Worm (Caenorhabditis elegans): ENCODE results near the gene F40A3.1.

Gene F40A3.1

DNA sequence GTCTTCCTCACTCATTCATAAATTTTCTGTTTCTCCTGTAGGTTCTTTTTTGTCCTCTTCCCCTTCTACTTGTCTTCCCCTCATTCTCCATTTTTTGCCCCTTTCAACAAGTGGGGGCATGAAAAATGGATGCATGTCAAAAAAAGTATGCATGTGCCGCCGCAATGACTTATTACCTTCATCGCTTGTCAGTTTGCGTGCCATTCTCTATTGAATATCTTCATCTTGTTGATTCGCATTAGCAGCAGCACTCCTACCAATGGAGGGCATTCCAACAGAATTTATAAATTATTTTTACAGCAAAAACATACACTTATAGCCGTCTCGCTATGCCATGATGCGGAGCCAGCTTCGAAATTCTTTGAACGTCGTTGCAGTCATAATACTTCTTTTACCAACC, at the start of gene F40A3.1:
Gene F40A3.1 (plus strand): TSS at position 301 of the 400 bp plus-strand sequence.
- no peak for TF ChIP-seq unc-62 (GFP tag; optimal IDR thresholded peaks at IDR 0.05)

DNA sequence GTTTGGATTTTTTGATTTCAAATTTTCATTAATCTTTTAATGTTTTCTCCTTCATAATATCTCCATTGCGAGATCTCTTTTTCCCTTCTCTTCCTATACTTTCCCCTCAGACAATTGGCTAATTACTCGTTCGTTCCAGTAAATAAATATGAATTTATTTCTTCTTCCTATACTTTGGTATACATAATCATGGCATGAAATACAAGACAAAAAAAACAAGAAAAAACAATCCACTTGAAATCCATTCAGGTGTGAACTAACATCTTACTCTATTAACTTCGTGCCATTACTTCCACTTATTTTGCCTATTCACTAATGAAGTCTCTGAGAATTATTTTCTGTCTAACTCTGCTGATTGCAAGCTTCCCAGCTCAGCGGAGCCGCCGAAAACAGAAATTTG, 49.1 kb upstream of the F40A3.1 start, which contains the start of gene grd-8:
Gene grd-8 (plus strand): TSS at position 301 of the 400 bp plus-strand sequence.
- no peak for TF ChIP-seq unc-62 (GFP tag; optimal IDR thresholded peaks at IDR 0.05)

DNA sequence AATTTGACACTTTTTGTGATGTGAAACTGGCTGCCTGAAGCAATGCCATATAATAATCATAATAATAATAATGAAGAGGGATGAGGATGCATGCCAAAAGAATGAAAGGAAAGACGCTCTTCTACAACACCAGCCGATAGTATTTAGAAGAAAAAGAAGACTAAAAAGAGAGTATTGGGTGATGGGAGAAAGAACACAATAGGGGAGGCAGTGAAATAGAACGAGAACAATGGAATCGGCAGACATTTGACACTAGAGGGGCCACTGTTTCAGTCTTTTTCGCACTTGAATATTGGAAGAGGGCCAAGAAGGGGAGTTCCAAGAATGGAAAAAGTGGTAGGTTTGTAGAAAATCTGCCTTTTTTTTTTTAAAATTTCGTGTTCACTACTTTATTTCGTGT, 44.2 kb upstream of the F40A3.1 start, which contains the start of gene memo-1:
Gene memo-1 (minus strand): TSS at position 2 of the 400 bp plus-strand sequence.
- TF ChIP-seq unc-62 (GFP tag; optimal IDR thresholded peaks at IDR 0.05): no peak

DNA sequence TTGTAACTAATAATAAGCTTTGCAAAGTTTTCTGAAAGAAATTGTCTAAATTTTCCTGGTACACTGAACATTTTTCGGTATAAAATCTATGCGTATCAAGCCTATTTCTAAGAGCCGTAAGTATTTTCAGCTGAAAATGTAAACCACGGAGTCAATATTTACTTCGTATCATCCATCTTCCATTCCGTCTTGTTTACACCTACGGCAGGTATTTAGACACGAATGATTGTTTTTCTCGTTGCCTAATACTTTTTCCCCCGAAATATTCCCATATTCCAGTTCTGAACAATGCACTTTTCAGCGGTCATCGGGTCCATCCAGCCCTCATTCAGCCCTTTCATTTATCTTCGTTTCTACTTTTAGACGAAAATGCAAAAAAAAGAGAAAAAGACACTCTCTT, 43.6 kb upstream of the F40A3.1 start:
- no peak for TF ChIP-seq unc-62 (GFP tag; optimal IDR thresholded peaks at IDR 0.05)

DNA sequence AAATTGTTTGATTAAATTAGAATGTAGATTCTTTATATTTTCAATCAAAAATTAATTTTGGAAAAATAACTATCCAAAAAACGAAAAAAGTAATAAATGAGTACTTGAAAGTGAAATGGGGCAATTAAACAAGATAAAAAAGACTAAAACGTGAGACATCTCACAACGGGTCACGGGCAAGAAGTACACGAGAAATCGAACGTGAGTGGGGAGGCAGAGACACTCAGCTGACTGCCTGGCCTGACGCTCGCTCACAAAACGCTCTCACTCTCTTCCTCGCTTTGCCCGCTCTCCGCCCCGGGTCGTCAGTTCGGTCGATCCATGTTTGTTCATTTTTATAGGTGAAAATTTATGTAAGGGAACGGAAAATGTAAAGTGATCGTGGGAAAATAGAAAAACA, 43.1 kb upstream of the F40A3.1 start:
- no peak for TF ChIP-seq unc-62 (GFP tag; optimal IDR thresholded peaks at IDR 0.05)

DNA sequence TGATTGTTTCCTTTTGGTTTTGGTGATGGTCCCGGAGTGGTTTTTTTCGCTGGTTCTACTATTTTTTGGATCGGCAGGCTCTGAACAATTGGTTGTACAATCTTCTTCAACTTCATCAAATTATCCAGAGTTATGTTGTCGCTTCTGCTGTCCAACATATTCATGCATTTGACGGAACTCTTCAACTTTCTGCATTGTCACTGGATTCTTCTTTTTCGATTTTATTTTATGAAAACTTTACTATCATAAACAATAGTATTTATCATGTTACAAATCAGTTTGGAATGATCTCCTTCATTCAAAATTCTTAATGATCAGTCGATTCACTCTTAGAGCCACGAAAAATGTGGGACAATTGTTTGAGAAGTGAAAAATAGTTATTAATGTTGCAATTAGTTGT, 39.3 kb upstream of the F40A3.1 start:
- TF ChIP-seq unc-62 (GFP tag; optimal IDR thresholded peaks at IDR 0.05): no peak

DNA sequence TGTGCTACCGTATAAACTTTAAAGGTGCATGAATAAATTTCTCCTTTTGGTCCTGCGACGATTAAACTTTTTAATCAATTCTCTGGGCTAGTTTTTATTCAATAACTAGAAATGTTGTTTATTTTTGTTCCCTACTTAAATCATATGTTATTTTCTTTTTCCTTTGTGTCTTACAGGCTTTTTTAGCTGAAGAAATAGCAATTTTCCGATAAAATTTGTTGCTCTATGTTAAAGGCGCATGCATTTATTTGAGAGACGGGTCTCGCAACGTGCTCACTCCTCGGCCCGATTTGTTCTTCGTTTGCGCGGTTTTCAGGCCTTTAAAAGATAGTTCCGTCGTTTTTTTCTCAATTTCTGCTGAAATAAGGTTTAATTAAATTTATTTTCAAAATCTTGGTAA, 37.4 kb upstream of the F40A3.1 start:
- no peak for TF ChIP-seq unc-62 (GFP tag; optimal IDR thresholded peaks at IDR 0.05)

DNA sequence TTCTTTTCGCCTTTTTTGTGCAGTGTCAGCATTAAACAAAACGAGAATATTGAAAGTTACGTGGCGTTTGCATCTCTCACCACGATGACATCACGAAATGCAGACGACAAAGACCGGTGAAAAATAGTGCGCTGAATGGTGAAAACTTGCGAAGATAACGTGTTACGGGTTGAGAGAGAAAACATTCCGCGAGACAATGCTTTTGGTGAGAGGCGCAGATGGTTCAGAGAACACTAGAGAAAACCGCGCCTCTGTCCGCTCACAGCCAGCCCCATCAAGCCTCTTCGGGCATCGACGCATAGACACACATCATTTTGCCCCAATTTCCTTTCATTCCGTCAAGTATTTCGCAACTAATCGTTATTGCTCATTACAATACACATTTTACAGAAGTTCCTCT, 36.7 kb upstream of the F40A3.1 start, which contains the start of the genes C37C3.9 and C37C3.18:
Gene C37C3.9 (minus strand): TSS at position 98 of the 400 bp plus-strand sequence.
Gene C37C3.18 (plus strand): TSS at position 391 of the 400 bp plus-strand sequence.
- no peak for TF ChIP-seq unc-62 (GFP tag; optimal IDR thresholded peaks at IDR 0.05)

DNA sequence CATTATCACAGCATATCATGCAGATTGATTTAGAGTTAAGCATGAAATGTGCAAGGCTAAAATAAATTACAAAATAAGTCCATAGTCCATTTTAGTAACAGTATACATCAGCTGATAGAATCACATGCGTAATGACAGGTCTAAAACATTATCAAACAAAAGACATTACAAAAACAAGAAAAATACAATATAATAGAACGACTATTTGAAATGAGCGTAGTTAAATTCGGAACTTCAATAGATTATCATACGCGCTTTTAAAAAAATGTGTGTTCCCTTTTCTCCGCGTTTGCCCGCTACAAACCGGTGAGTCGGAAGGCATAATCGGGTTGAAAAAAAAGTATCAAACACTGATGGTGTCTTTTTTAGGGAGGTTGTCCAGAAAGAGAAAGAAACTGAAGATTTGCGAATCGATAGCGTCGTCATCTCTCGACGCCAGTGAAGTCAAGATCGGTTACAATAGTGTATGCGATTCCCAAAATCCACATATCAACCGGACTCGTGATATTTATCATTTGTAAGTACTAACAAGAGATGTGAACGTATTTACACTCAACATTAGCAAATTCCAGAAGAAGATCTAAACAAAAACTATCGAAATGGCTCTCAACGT, 35.8 kb upstream of the F40A3.1 start, which contains the start of gene C37C3.2:
Gene C37C3.2 (plus strand): TSS at position 563 of the 613 bp plus-strand sequence.
- TF ChIP-seq unc-62 (GFP tag; optimal IDR thresholded peaks at IDR 0.05): no peak

DNA sequence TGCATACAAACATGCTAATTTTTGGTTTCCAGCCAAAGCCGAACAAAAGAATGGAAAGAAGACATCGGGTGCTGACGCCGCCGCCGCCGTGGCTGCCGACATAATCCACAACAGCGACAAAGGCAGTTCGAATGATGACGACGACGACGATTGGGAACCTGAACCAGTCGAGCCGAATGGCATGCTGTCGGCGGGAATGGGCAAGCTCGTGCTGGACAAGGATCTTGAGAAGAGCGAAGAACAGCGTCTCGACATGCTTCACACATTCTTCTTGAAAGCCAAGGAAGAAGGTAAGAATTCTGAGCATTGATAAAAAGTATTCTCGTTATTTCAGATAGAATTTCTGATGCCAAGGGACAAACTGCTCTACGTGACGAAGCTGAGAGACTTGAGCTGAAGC, 34.7 kb upstream of the F40A3.1 start:
- TF ChIP-seq unc-62 (GFP tag; optimal IDR thresholded peaks at IDR 0.05): no peak

DNA sequence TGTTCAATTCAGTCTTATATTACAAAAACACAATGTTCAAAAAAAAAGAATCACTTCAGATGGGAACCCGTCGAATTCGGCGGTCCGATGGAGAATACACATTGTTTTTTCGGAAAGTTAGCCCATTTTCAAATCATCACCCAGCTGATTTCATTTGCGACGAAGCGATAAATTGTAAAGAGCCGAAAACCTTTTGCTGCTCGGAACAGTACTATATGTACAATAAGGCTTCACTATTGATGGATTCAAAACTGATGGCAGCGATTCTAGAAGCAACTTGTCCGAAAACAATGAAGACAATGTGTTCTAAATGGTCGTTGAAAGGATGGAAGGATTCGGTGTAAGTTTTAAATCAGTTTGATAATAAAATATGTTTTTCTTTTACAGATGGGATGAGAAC, 33.4 kb upstream of the F40A3.1 start, which contains the start of gene C37C3.1:
Gene C37C3.1 (plus strand): TSS at position 33 of the 400 bp plus-strand sequence.
- no peak for TF ChIP-seq unc-62 (GFP tag; optimal IDR thresholded peaks at IDR 0.05)

DNA sequence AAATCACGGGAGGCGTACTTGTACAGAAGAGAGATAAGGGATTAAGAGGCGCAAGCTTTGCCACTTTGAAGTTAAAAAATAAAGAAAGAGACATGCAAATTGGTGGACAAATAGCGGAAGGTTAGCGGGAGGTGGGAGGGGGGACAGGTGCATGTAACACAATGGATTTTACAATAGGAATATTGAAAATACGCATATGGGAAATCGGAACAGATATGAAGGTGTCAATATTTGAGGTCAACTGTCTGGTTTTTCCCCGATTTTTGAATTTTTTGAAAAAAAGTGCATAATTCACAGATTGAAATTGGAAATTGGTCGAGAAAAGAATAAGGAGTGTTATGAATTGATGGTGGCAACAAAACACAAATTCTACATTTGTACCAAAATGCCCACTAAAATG, 29.5 kb upstream of the F40A3.1 start, which contains the start of gene C37C3.17:
Gene C37C3.17 (minus strand): TSS at position 101 of the 400 bp plus-strand sequence.
- TF ChIP-seq unc-62 (GFP tag; optimal IDR thresholded peaks at IDR 0.05): no peak

DNA sequence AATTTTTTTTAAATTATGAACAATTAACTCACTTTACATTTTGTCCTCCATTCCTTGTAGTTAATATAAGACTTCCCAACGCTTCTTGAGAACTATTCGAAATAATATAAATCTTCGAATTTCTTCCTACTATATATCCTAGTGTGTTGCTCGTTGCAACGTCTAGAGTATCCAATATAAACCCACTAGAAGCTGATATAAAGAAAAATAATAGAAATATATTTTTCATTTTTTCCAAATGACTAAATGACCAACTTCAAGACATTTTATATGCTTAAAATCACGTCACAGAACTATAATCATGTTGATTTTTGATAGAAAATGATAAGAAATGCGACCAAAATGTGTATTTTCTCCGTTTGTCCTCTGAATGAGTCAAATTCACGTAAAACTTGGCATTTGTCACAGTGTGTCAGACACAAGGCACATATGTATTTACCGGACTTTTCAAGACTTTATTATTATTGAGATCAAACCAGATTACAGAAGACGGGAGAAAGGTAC, 28.3 kb upstream of the F40A3.1 start, which contains the start of gene C37C3.10:
Gene C37C3.10 (minus strand): TSS at position 51 of the 504 bp plus-strand sequence.
- TF ChIP-seq unc-62 (GFP tag; optimal IDR thresholded peaks at IDR 0.05): no peak

DNA sequence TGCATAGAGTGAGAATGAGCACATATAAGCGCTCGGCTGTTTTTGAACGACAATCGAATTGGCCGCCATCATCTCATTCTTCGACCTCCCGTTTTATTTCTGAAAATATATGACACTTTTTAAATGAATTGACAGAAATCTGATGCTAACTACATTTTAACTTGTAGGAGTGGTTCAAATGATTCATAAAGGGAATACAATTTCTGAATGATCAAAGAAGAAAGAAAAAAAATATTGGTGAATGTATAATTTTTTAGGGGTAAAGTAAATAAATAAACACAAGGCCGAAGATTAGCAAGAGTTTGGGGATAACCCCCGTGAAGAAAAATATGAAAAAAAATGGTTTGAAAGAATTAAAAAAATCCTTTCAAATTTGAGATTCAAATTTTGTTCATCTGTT, 26.7 kb upstream of the F40A3.1 start, which contains the start of gene C37C3.11:
Gene C37C3.11 (minus strand): TSS at position 101 of the 400 bp plus-strand sequence.
- TF ChIP-seq unc-62 (GFP tag; optimal IDR thresholded peaks at IDR 0.05): no peak

DNA sequence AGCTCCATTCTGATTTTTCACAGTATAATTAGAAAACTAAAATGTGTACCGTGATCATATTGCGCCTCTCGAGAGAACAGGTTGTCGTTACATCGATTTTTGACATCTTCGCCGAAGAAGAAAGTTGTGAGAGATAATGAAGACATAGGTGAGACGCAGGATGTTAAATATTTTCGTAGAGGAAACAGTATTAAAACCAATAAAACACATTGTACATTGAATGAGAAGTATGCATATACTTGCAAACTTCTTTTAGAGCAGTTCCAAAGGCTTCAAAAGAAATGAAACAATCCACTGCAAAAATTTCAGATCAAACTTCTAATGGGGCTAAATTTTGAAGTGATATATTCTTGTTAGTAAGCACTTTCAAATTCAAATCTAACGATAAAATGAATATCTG, 20.6 kb upstream of the F40A3.1 start, which contains the start of gene nipi-4:
Gene nipi-4 (minus strand): TSS at position 101 of the 400 bp plus-strand sequence.
- no peak for TF ChIP-seq unc-62 (GFP tag; optimal IDR thresholded peaks at IDR 0.05)

DNA sequence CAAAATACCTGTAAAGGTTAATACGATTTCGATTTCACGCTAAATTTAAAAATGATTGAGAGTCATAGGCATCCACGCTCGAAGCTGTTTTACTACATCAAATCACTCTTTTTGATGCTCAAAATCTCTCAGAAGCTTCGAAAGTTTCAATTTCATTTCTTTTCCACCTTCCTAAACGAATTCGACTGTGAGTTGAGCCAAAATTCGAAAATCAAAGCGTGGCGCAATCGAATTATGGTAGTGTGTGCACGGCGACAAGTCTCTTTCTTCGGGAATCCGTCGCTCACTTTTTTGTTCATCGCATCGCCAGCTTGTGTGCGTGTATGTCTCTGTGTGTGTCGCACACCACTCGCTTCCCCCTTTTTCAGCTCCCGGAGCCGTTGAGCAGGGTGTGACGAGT, 18.4 kb upstream of the F40A3.1 start:
- no peak for TF ChIP-seq unc-62 (GFP tag; optimal IDR thresholded peaks at IDR 0.05)

DNA sequence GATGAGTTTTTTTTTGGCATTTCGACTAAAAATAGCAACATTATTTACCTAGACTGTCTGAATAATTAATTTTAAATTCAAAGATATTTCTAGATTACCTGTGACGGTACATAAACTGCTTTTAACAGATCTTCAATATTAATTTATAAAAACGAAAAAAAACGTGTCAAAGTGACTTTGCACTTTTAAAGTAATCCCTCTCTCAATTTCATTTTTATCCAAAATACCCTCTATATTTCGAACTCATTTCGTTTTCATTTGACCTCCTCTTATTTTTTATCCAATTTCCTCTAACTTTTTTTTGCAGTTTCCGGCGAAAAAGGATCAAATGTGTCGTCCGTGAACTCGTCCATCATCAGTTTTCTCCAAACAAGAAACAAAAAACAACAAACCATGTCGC, 15.9 kb upstream of the F40A3.1 start, which contains the start of gene F40A3.4:
Gene F40A3.4 (plus strand): TSS at position 301 of the 400 bp plus-strand sequence.
- no peak for TF ChIP-seq unc-62 (GFP tag; optimal IDR thresholded peaks at IDR 0.05)

Data from whole organism, dauer.